Worm (Caenorhabditis elegans) whole organism, mixed stage, embryonic: ENCODE results near the gene D2024.4.

ENCODE experiments used
- M03D4.4 ChIP-seq: sonication (generic microtip); optimal IDR thresholded peaks from 2 replicates; lab custom pipeline; 2017; ENCODE audit warnings: mild to moderate bottlenecking, missing genetic modification characterization, missing compliant biosample characterization
- bed-3 ChIP-seq: fragments of 200-800 bp; sonication (Bioruptor generic); optimal IDR thresholded peaks from 3 replicates; lab custom pipeline; 2018; ENCODE audit warnings: mild to moderate bottlenecking, missing genetic modification characterization, moderate library complexity, missing compliant biosample characterization
- blmp-1 ChIP-seq: fragments of 150-350 bp; optimal IDR thresholded peaks from 2 replicates; lab custom pipeline; 2014; ENCODE audit warnings: missing biosample characterization, missing genetic modification characterization
- ceh-39 ChIP-seq: fragments of 150-350 bp; optimal IDR thresholded peaks from 2 replicates; lab custom pipeline; 2014; ENCODE audit warnings: missing biosample characterization, missing genetic modification characterization
- ceh-43 ChIP-seq: fragments of 200-800 bp; sonication (Bioruptor generic); optimal IDR thresholded peaks from 2 replicates; lab custom pipeline; 2018; ENCODE audit warnings: mild to moderate bottlenecking, missing genetic modification characterization, moderate library complexity, missing compliant biosample characterization
- ceh-83 ChIP-seq: fragments of 200-800 bp; sonication (Bioruptor generic); optimal IDR thresholded peaks from 2 replicates; lab custom pipeline; 2018; ENCODE audit warnings: mild to moderate bottlenecking, missing genetic modification characterization, missing compliant biosample characterization
- ces-1 ChIP-seq: fragments of 150-350 bp; optimal IDR thresholded peaks from 2 replicates; lab custom pipeline; 2014; ENCODE audit warnings: missing biosample characterization, missing genetic modification reagents, missing genetic modification characterization
- cnd-1 ChIP-seq: fragments of 200-800 bp; sonication (Bioruptor generic); optimal IDR thresholded peaks from 2 replicates; lab custom pipeline; 2018; ENCODE audit warnings: mild to moderate bottlenecking, missing genetic modification characterization, missing compliant biosample characterization
- drap-1 ChIP-seq: fragments of 200-800 bp; sonication (Bioruptor generic); optimal IDR thresholded peaks from 3 replicates; lab custom pipeline; 2018; ENCODE audit warnings: mild to moderate bottlenecking, missing genetic modification characterization, missing compliant biosample characterization
- elt-1 ChIP-seq: sonication (generic microtip); optimal IDR thresholded peaks from 2 replicates; lab custom pipeline; 2017; ENCODE audit warnings: missing genetic modification characterization, mild to moderate bottlenecking, missing compliant biosample characterization, antibody characterized with exemption, moderate library complexity, borderline replicate concordance; ENCODE audit not compliant: insufficient read depth
- elt-3 ChIP-seq: fragments of 150-350 bp; optimal IDR thresholded peaks from 2 replicates; lab custom pipeline; 2014; ENCODE audit warnings: missing biosample characterization, missing genetic modification characterization
- flh-1 ChIP-seq: fragments of 200-800 bp; sonication (Bioruptor generic); optimal IDR thresholded peaks from 2 replicates; lab custom pipeline; 2018; ENCODE audit warnings: mild to moderate bottlenecking, missing genetic modification characterization, moderate library complexity, missing compliant biosample characterization
- ham-2 ChIP-seq: fragments of 200-800 bp; sonication (Bioruptor generic); optimal IDR thresholded peaks from 2 replicates; lab custom pipeline; 2018; ENCODE audit warnings: mild to moderate bottlenecking, missing genetic modification characterization, missing compliant biosample characterization
- hlh-1 ChIP-seq: fragments of 150-350 bp; optimal IDR thresholded peaks from 2 replicates; lab custom pipeline; 2014; ENCODE audit warnings: missing biosample characterization, missing genetic modification reagents, missing genetic modification characterization
- lin-13 ChIP-seq: fragments of 150-350 bp; optimal IDR thresholded peaks from 2 replicates; lab custom pipeline; 2014; ENCODE audit warnings: missing biosample characterization, missing genetic modification characterization
- lin-32 ChIP-seq: fragments of 200-800 bp; sonication (Bioruptor generic); optimal IDR thresholded peaks from 2 replicates; lab custom pipeline; 2018; ENCODE audit warnings: mild to moderate bottlenecking, missing genetic modification characterization, missing compliant biosample characterization
- lsy-2 ChIP-seq: fragments of 150-350 bp; optimal IDR thresholded peaks from 2 replicates; lab custom pipeline; 2014; ENCODE audit warnings: missing biosample characterization, missing genetic modification characterization
- mab-5 ChIP-seq: fragments of 150-350 bp; optimal IDR thresholded peaks from 2 replicates; lab custom pipeline; 2014; ENCODE audit warnings: missing biosample characterization, missing genetic modification characterization
- mep-1 ChIP-seq: fragments of 150-350 bp; optimal IDR thresholded peaks from 2 replicates; lab custom pipeline; 2017; ENCODE audit warnings: missing biosample characterization, missing genetic modification reagents, missing genetic modification characterization, inconsistent platforms
- mls-2 ChIP-seq: sonication (generic microtip); optimal IDR thresholded peaks from 2 replicates; lab custom pipeline; 2016; ENCODE audit warnings: mild to moderate bottlenecking, missing genetic modification characterization, moderate library complexity, missing compliant biosample characterization
- nhr-12 ChIP-seq: fragments of 150-350 bp; optimal IDR thresholded peaks from 2 replicates; lab custom pipeline; 2014; ENCODE audit warnings: missing biosample characterization, missing genetic modification characterization
- nhr-2 ChIP-seq: fragments of 150-350 bp; optimal IDR thresholded peaks from 2 replicates; lab custom pipeline; 2014; ENCODE audit warnings: missing biosample characterization, missing genetic modification characterization
- nhr-237 ChIP-seq: fragments of 150-350 bp; optimal IDR thresholded peaks from 2 replicates; lab custom pipeline; 2014; ENCODE audit warnings: missing biosample characterization, missing genetic modification characterization
- nhr-28 ChIP-seq: fragments of 150-350 bp; optimal IDR thresholded peaks from 2 replicates; lab custom pipeline; 2014; ENCODE audit warnings: missing biosample characterization, missing genetic modification characterization
- nhr-76 ChIP-seq: sonication (generic microtip); optimal IDR thresholded peaks from 2 replicates; lab custom pipeline; 2017; ENCODE audit warnings: missing biosample characterization, missing genetic modification characterization
- pha-4 ChIP-seq: fragments of 150-350 bp; optimal IDR thresholded peaks from 2 replicates; lab custom pipeline; 2018; ENCODE audit warnings: missing biosample characterization, missing genetic modification reagents, missing genetic modification characterization
- sem-2 ChIP-seq: fragments of 200-800 bp; sonication (Bioruptor generic); optimal IDR thresholded peaks from 2 replicates; lab custom pipeline; 2018; ENCODE audit warnings: mild to moderate bottlenecking, missing genetic modification characterization, missing compliant biosample characterization
- snpc-4 ChIP-seq: fragments of 150-350 bp; optimal IDR thresholded peaks from 2 replicates; lab custom pipeline; 2014; ENCODE audit warnings: missing biosample characterization, missing genetic modification characterization
- sptf-1 ChIP-seq: sonication (generic microtip); optimal IDR thresholded peaks from 2 replicates; lab custom pipeline; 2017; ENCODE audit warnings: mild to moderate bottlenecking, missing genetic modification characterization, moderate library complexity, missing compliant biosample characterization
- tbx-8 ChIP-seq: fragments of 200-800 bp; sonication (Bioruptor generic); optimal IDR thresholded peaks from 2 replicates; lab custom pipeline; 2018; ENCODE audit warnings: mild to moderate bottlenecking, missing genetic modification characterization, moderate library complexity, missing compliant biosample characterization
- unc-120 ChIP-seq: sonication (generic microtip); optimal IDR thresholded peaks from 2 replicates; lab custom pipeline; 2017; ENCODE audit warnings: missing genetic modification characterization, missing compliant biosample characterization; ENCODE audit not compliant: poor library complexity, severe bottlenecking
- unc-39 ChIP-seq: fragments of 150-350 bp; optimal IDR thresholded peaks from 2 replicates; lab custom pipeline; 2014; ENCODE audit warnings: missing biosample characterization, missing genetic modification characterization
- unc-62 ChIP-seq: fragments of 150-350 bp; optimal IDR thresholded peaks from 2 replicates; lab custom pipeline; 2014; ENCODE audit warnings: missing biosample characterization, missing genetic modification reagents, missing genetic modification characterization
- zip-8 ChIP-seq: fragments of 150-350 bp; optimal IDR thresholded peaks from 2 replicates; lab custom pipeline; 2014; ENCODE audit warnings: missing biosample characterization, missing genetic modification characterization
- ztf-11 ChIP-seq: fragments of 150-350 bp; optimal IDR thresholded peaks from 2 replicates; lab custom pipeline; 2014; ENCODE audit warnings: missing biosample characterization, missing genetic modification characterization

The D2024.4 gene

ce11 chrIV:7216210-7216609, 14.8 kb upstream of the D2024.4 start:
- no peak for TF ChIP-seq sem-2 (GFP tag; lab: Kevin White, UChicago)

- TF ChIP-seq ces-1 (GFP tag; lab: Kevin White, UChicago) (no peak), ztf-11 (tag; lab: Kevin White, UChicago) (no peak), unc-120 (no peak)
These were observed 11.5 kb upstream of the D2024.4 start, which contains the start of the genes glb-23 and R13A1.1 for ce11 chrIV:7219398-7220087. Gene glb-23 (minus strand): TSS chrIV:7219498. Gene R13A1.1 (plus strand): TSS chrIV:7220037.

- TF ChIP-seq blmp-1 (tag; lab: Kevin White, UChicago) (no peak), ces-1 (GFP tag; lab: Kevin White, UChicago) (peak; percentile 57), drap-1 (GFP tag; lab: Kevin White, UChicago) (no peak)
These were observed 8.9 kb upstream of the D2024.4 start for ce11 chrIV:7222088-7222487.

ce11 chrIV:7227072-7227471, 4.0 kb upstream of the D2024.4 start, which contains the start of gene R13A1.10:
Gene R13A1.10 (minus strand): TSS chrIV:7227172.
- TF ChIP-seq pha-4 (tag; lab: Kevin White, UChicago) (no peak), lin-32 (no peak), nhr-28 (no peak), ceh-83 (GFP tag; lab: Kevin White, UChicago) (no peak), mep-1 (tag; lab: Kevin White, UChicago) (no peak), nhr-12 (tag; lab: Kevin White, UChicago) (no peak), snpc-4 (tag; lab: Kevin White, UChicago) (no peak)
- TF ChIP-seq, all 35 proteins: peak for 0

- no peak for TF ChIP-seq ceh-43 (GFP tag; lab: Kevin White, UChicago)
- TF ChIP-seq unc-62 = no peak
- TF ChIP-seq sptf-1 (tag; lab: Kevin White, UChicago) = no peak
- TF ChIP-seq flh-1 (GFP tag; lab: Kevin White, UChicago) = no peak
- no peak for TF ChIP-seq tbx-8 (GFP tag; lab: Kevin White, UChicago)
- TF ChIP-seq mep-1 (tag; lab: Kevin White, UChicago) = no peak
- TF ChIP-seq mab-5 (tag; lab: Kevin White, UChicago) = no peak
- no peak for TF ChIP-seq ham-2 (GFP tag; lab: Kevin White, UChicago)
- no peak for TF ChIP-seq zip-8 (tag; lab: Kevin White, UChicago)
- no peak for TF ChIP-seq bed-3
- TF ChIP-seq sem-2 (GFP tag; lab: Kevin White, UChicago) = no peak
- no peak for TF ChIP-seq pha-4 (tag; lab: Kevin White, UChicago)
- no peak for TF ChIP-seq unc-39
These were observed 2.8 kb upstream of the D2024.4 start, which contains the start of gene D2024.5 for ce11 chrIV:7228208-7228607. Gene D2024.5 (minus strand): TSS chrIV:7228308.

- TF ChIP-seq ham-2 (GFP tag; lab: Kevin White, UChicago) (no peak), lin-32 (no peak), sem-2 (GFP tag; lab: Kevin White, UChicago) (no peak), nhr-237 (tag; lab: Kevin White, UChicago) (peak; percentile 38), unc-120 (no peak), bed-3 (no peak), nhr-76 (tag; lab: Kevin White, UChicago) (no peak), pha-4 (tag; lab: Kevin White, UChicago) (peak; percentile 36), snpc-4 (tag; lab: Kevin White, UChicago) (no peak), ztf-11 (tag; lab: Kevin White, UChicago) (no peak), ceh-43 (GFP tag; lab: Kevin White, UChicago) (no peak), nhr-12 (tag; lab: Kevin White, UChicago) (no peak), cnd-1 (tag; lab: Kevin White, UChicago) (no peak), M03D4.4 (no peak), nhr-2 (tag; lab: Kevin White, UChicago) (no peak), drap-1 (GFP tag; lab: Kevin White, UChicago) (no peak), nhr-28 (no peak), unc-39 (no peak), elt-3 (no peak), zip-8 (tag; lab: Kevin White, UChicago) (no peak), unc-62 (no peak), mls-2 (tag; lab: Kevin White, UChicago) (peak; percentile 11), lin-13 (tag; lab: Kevin White, UChicago) (peak; percentile 54), ceh-39 (peak; percentile 65), hlh-1 (tag; lab: Kevin White, UChicago) (peak; percentile 47), mab-5 (tag; lab: Kevin White, UChicago) (no peak), blmp-1 (tag; lab: Kevin White, UChicago) (no peak), mep-1 (tag; lab: Kevin White, UChicago) (peak; percentile 78), sptf-1 (tag; lab: Kevin White, UChicago) (peak; percentile 13), elt-1 (tag; lab: Kevin White, UChicago) (no peak), ceh-83 (GFP tag; lab: Kevin White, UChicago) (no peak), ces-1 (GFP tag; lab: Kevin White, UChicago) (peak; percentile 70), flh-1 (GFP tag; lab: Kevin White, UChicago) (no peak), tbx-8 (GFP tag; lab: Kevin White, UChicago) (no peak), lsy-2 (tag; lab: Kevin White, UChicago) (peak; percentile 60)
These were observed 837 bp upstream of the D2024.4 start, which contains the start of gene cap-1 for ce11 chrIV:7230198-7230597. Gene cap-1 (minus strand): TSS chrIV:7230223.
